Fruit fly (Drosophila melanogaster): ENCODE data around the gene Gdh.

DNA sequence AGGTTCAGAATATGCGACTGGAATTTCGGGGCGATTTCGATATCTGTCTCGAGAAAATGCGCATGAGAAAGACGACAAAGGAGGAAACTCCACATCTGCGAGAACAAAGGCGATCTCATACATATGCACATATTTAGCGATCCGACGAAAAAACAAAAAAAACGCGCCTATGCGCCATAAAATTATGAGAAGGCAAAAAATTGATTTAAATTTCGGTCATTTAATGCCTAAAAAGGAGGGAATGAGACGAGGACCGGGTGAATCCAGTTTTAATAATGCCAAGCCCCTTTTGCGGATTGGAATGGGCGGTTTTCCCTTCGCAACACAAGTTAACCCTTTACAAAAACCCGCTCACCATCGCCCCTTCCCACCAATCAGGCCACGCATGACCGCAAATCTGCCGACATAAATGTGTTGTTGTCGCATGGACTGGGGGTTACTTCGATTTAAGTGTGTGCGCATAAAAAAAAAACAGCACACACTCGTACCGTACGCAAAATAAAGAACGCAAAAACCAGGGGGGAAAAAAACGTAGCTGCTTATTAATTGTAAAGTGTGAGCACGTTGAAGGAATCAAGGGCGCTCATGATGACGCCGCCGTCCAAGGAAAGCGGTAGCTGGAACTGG lies 28.4 kb downstream of the Gdh start:
- TF ChIP-seq Mnt (GFP tag; optimal IDR thresholded peaks at IDR 0.05) (no peak), CG12768 (GFP tag; optimal IDR thresholded peaks at IDR 0.05) (no peak), CG7045 (GFP tag; optimal IDR thresholded peaks at IDR 0.05) (no peak), cnc (optimal IDR thresholded peaks at IDR 0.05) (no peak), CG11617 (GFP tag; optimal IDR thresholded peaks at IDR 0.05) (no peak), CG5204 (GFP tag; optimal IDR thresholded peaks at IDR 0.05) (no peak), CG7101 (tag; optimal IDR thresholded peaks at IDR 0.05) (no peak)
